Fruit fly (Drosophila melanogaster) Kc167 (cell line): Measurements from ENCODE around the gene PGRP-LD.

Source experiments
- Myc ChIP-seq: fragments of >200 bp; optimal IDR thresholded peaks from 2 replicates; lab custom pipeline; 2017; ENCODE audit warnings: missing external identifiers
- Sin3A ChIP-seq: fragments of >200 bp; optimal IDR thresholded peaks from 2 replicates; lab custom pipeline; 2018; ENCODE audit warnings: missing external identifiers
- h ChIP-seq: fragments of >200 bp; optimal IDR thresholded peaks from 3 replicates; lab custom pipeline; 2018; ENCODE audit warnings: missing external identifiers
- insv ChIP-seq: fragments of >200 bp; optimal IDR thresholded peaks from 3 replicates; lab custom pipeline; 2018; ENCODE audit warnings: missing external identifiers
- psq ChIP-seq: fragments of >200 bp; optimal IDR thresholded peaks from 2 replicates; lab custom pipeline; 2017; ENCODE audit warnings: missing external identifiers
- ttk ChIP-seq: sonication (Bioruptor generic); optimal IDR thresholded peaks from 2 replicates; lab custom pipeline; 2017; ENCODE audit warnings: missing external identifiers

dm6 chr3L:5834245-5834644 lies 54.4 kb downstream of the PGRP-LD start:
- no peak for TF ChIP-seq Myc (lab: Kevin White, UChicago)
- TF ChIP-seq Sin3A, result no peak
- TF ChIP-seq psq (lab: Kevin White, UChicago), result no peak
- TF ChIP-seq ttk (lab: Kevin White, UChicago), result no peak
- no peak for TF ChIP-seq h (lab: Kevin White, UChicago)
- no peak for TF ChIP-seq insv (lab: Kevin White, UChicago)
